Worm (Caenorhabditis elegans) whole organism, L4 larva: Measurements from ENCODE around the gene vrp-1.

ENCODE experiments used
- F10B5.3 ChIP-seq: sonication (generic microtip); optimal IDR thresholded peaks from 2 replicates; lab custom pipeline; 2016; ENCODE audit warnings: mild to moderate bottlenecking, missing genetic modification characterization, missing compliant biosample characterization
- F44E2.7 ChIP-seq: fragments of 200-800 bp; sonication (Bioruptor generic); IDR thresholded peaks from 2 replicates; pipeline ENCODE4 v2.1.2; 2022; ENCODE audit warnings: missing genetic modification characterization, missing compliant biosample characterization
- ZK546.5 ChIP-seq, 2 experiments: sonication (generic microtip); optimal IDR thresholded peaks; 2 replicates each; lab custom pipeline; 2017; ENCODE audit warnings: missing biosample characterization in 2 of 2, missing genetic modification characterization in 2 of 2
- aha-1 ChIP-seq: fragments of 150-350 bp; peaks from one replicate; lab custom pipeline; 2014; ENCODE audit warnings: missing biosample characterization, missing genetic modification characterization
- arid-1 ChIP-seq: fragments of 200-800 bp; sonication (Bioruptor generic); conservative IDR thresholded peaks from 2 replicates; pipeline ENCODE4 v1.3.6; 2022; ENCODE audit warnings: missing genetic modification reagents, missing genetic modification characterization, missing compliant biosample characterization
- daf-16 ChIP-seq, 3 experiments: sonication (generic microtip); optimal IDR thresholded peaks; 2 replicates each; lab custom pipeline; 2016 to 2017; ENCODE audit warnings: missing genetic modification characterization in 3 of 3, missing genetic modification reagents in 3 of 3, mild to moderate bottlenecking in 2 of 3, missing compliant biosample characterization in 2 of 3, missing biosample characterization in 1 of 3, moderate library complexity in 1 of 3
- dve-1 ChIP-seq: sonication (generic microtip); optimal IDR thresholded peaks from 2 replicates; lab custom pipeline; 2017; ENCODE audit warnings: antibody characterized with exemption, mild to moderate bottlenecking, missing genetic modification characterization, missing compliant biosample characterization; ENCODE audit not compliant: insufficient read depth
- hif-1 ChIP-seq, 2 experiments: sonication (generic microtip); optimal IDR thresholded peaks; 2 replicates each; lab custom pipeline; 2016 to 2017; ENCODE audit warnings: missing compliant biosample characterization in 2 of 2, missing genetic modification characterization in 2 of 2, missing genetic modification reagents in 2 of 2, missing genotype in 2 of 2, mild to moderate bottlenecking in 1 of 2
- jun-1 ChIP-seq: fragments of 150-350 bp; optimal IDR thresholded peaks from 2 replicates; lab custom pipeline; 2014; ENCODE audit warnings: missing biosample characterization, missing genetic modification reagents, missing genetic modification characterization
- lin-13 ChIP-seq: fragments of 150-350 bp; optimal IDR thresholded peaks from 2 replicates; lab custom pipeline; 2014; ENCODE audit warnings: missing biosample characterization, missing genetic modification reagents, missing genetic modification characterization
- lin-38 ChIP-seq: fragments of 200-800 bp; sonication (Bioruptor generic); IDR thresholded peaks from 2 replicates; pipeline ENCODE4 v1.3.6; 2022; ENCODE audit warnings: missing genetic modification reagents, missing genetic modification characterization, missing compliant biosample characterization
- lin-39 ChIP-seq: fragments of 150-350 bp; optimal IDR thresholded peaks from 2 replicates; lab custom pipeline; 2014; ENCODE audit warnings: missing biosample characterization, missing genetic modification reagents, missing genetic modification characterization
- lsy-2 ChIP-seq, 2 experiments: fragments of 150-350 bp in 1 of 2; sonication (generic microtip) in 1 of 2; optimal IDR thresholded peaks; 2 replicates each; lab custom pipeline; 2014 to 2017; ENCODE audit warnings: missing biosample characterization in 2 of 2, missing genetic modification characterization in 2 of 2
- mes-2 ChIP-seq: sonication (generic microtip); optimal IDR thresholded peaks from 2 replicates; lab custom pipeline; 2016; ENCODE audit warnings: missing genotype, mild to moderate bottlenecking, missing genetic modification characterization, missing compliant biosample characterization; ENCODE audit not compliant: poor library complexity, severe bottlenecking
- mxl-3 ChIP-seq: fragments of 200-800 bp; sonication (Bioruptor generic); optimal IDR thresholded peaks from 2 replicates; lab custom pipeline; 2018; ENCODE audit warnings: mild to moderate bottlenecking, missing genetic modification characterization, missing compliant biosample characterization
- nhr-111 ChIP-seq: fragments of 200-800 bp; sonication (Bioruptor generic); optimal IDR thresholded peaks from 2 replicates; lab custom pipeline; 2018; ENCODE audit warnings: mild to moderate bottlenecking, missing genetic modification characterization, missing compliant biosample characterization
- nhr-41 ChIP-seq: fragments of 200-800 bp; sonication (Bioruptor generic); IDR thresholded peaks from 2 replicates; pipeline ENCODE4 v1.3.6; 2022; ENCODE audit warnings: missing genetic modification reagents, missing genetic modification characterization, missing compliant biosample characterization
- nhr-76 ChIP-seq: fragments of 150-350 bp; optimal IDR thresholded peaks from 2 replicates; lab custom pipeline; 2014; ENCODE audit warnings: missing biosample characterization, missing genetic modification characterization
- nhr-77 ChIP-seq: fragments of 150-350 bp; optimal IDR thresholded peaks from 2 replicates; lab custom pipeline; 2014; ENCODE audit warnings: missing biosample characterization, missing genetic modification characterization
- pha-4 ChIP-seq, 2 experiments: fragments of 150-350 bp in 1 of 2; fragments of 200-800 bp in 1 of 2; sonication (Bioruptor generic) in 1 of 2; IDR thresholded peaks in 1 of 2; optimal IDR thresholded peaks in 1 of 2; 2 replicates each; pipeline versions ENCODE4 v1.3.6 to Lab custom; 2014 to 2022; ENCODE audit warnings: missing genetic modification characterization in 2 of 2, missing genetic modification reagents in 2 of 2, missing biosample characterization in 1 of 2, missing compliant biosample characterization in 1 of 2
- php-3 ChIP-seq: fragments of 200-800 bp; sonication (Bioruptor generic); IDR thresholded peaks from 2 replicates; pipeline ENCODE4 v1.3.6; 2022; ENCODE audit warnings: missing genetic modification reagents, missing genetic modification characterization, missing compliant biosample characterization
- set-16 ChIP-seq: fragments of 200-800 bp; sonication (Bioruptor generic); IDR thresholded peaks from 2 replicates; pipeline ENCODE4 v1.3.6; 2022; ENCODE audit warnings: missing genetic modification reagents, missing genetic modification characterization, missing compliant biosample characterization
- snpc-4 ChIP-seq: fragments of 150-350 bp; optimal IDR thresholded peaks from 2 replicates; lab custom pipeline; 2014; ENCODE audit warnings: missing biosample characterization, missing genetic modification characterization
- tag-97 ChIP-seq: fragments of 200-800 bp; sonication (Bioruptor generic); IDR thresholded peaks from 2 replicates; pipeline ENCODE4 v1.3.6; 2022; ENCODE audit warnings: missing genetic modification characterization, missing compliant biosample characterization
- unc-62 ChIP-seq, 3 experiments: fragments of 150-350 bp in 1 of 3; sonication (generic microtip); optimal IDR thresholded peaks in 2 of 3; peaks in 1 of 3; 1 replicate in 1 of 3; 2 replicates in 2 of 3; lab custom pipeline; 2014 to 2017; ENCODE audit warnings: missing biosample characterization in 3 of 3, missing genetic modification characterization in 3 of 3, missing genetic modification reagents in 3 of 3, missing genotype in 1 of 3
- vab-7 ChIP-seq: fragments of 200-800 bp; sonication (Bioruptor generic); IDR thresholded peaks from 2 replicates; pipeline ENCODE4 v1.3.6; 2022; ENCODE audit warnings: missing genetic modification reagents, missing genetic modification characterization, missing compliant biosample characterization
- zip-2 ChIP-seq: fragments of 150-350 bp; optimal IDR thresholded peaks from 2 replicates; lab custom pipeline; 2014; ENCODE audit warnings: missing biosample characterization, missing genetic modification characterization

vrp-1 gene

DNA sequence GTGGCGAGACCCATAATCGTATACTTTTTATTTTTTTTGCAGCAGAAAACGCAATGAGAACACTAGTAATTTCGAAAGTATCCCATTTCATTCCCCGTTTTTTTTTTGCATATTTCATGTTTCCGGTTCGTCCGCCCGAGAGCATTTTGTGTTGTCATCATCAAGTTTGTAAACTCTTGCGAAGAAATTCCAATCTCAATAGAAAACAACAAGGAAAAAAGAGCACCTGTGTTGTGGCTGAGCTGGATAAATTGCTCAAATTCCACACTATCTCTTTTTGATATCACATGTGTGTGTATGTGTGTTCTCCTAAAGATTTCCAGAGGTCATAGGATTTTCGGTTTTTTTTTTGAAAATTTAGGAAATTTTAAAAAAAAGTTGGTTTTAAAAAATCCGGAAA is 19.6 kb downstream of the vrp-1 start (continued):
- TF ChIP-seq F44E2.7 (GFP tag; lab: Robert Waterston, UW) (no peak), ZK546.5 (tag; optimal IDR thresholded peaks at IDR 0.05; lab: Kevin White, UChicago) (no peak)

ce11 chrIV:3035375-3035774 is 23.0 kb downstream of the vrp-1 start:
- peak in 1 of 2 experiments; percentile 79 for TF ChIP-seq unc-62 (GFP tag; optimal IDR thresholded peaks at IDR 0.05 in 1 of 2; lab: Kevin White, UChicago)
- no peak for TF ChIP-seq unc-62 (tag; optimal IDR thresholded peaks at IDR 0.05; lab: Kevin White, UChicago)
- peak; percentile 69 for TF ChIP-seq set-16 (GFP tag; lab: Robert Waterston, UW)
- TF ChIP-seq nhr-111 (GFP tag; lab: Kevin White, UChicago): no peak

DNA sequence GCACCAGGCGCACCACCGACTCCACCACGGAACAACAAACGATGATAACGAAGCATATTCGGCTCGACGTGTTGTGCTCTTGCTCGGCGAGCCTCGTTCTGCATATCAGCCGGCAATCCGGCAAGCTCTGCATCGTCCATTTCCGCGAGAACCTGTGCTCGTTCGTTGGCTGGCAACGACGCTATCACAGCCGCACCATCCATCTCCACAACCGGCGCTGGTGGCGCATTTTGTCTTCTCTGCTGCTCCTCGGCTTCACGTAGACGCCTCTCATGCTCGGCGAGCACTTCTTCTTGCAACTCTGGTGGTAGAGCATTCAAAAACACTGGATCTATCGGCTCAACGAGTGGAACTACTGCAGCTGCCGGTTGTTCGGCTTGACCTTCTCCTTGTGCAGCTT is 25.5 kb downstream of the vrp-1 start:
- TF ChIP-seq nhr-41 (no peak), lin-13 (GFP tag; lab: Kevin White, UChicago) (no peak), set-16 (GFP tag; lab: Robert Waterston, UW) (peak; percentile 84), lin-39 (no peak), ZK546.5 (tag; optimal IDR thresholded peaks at IDR 0.05; lab: Kevin White, UChicago) (no peak)

DNA sequence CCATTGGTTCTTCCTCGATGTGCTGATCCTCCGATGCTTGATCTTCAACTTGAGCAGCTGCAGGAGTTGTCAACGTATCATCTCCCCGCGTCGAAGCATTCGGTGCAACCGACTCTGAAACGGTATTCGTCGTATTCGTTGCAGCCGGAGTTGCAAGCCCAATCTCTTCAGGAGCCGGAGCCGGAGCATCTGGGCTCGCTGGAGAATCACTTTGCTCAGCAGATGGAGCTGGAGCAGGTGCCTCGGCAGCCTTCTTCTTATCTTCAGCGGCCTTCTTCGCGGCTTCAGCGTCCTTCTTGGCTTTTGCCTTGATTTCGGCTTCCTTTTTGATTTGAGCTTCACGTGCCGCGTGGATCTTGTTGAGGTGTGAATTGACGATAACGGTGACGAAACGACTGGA is 26.4 kb downstream of the vrp-1 start:
- no peak for TF ChIP-seq mes-2 (tag; lab: Kevin White, UChicago)
- TF ChIP-seq nhr-77: no peak
- TF ChIP-seq set-16 (GFP tag; lab: Robert Waterston, UW): peak; percentile 90

DNA sequence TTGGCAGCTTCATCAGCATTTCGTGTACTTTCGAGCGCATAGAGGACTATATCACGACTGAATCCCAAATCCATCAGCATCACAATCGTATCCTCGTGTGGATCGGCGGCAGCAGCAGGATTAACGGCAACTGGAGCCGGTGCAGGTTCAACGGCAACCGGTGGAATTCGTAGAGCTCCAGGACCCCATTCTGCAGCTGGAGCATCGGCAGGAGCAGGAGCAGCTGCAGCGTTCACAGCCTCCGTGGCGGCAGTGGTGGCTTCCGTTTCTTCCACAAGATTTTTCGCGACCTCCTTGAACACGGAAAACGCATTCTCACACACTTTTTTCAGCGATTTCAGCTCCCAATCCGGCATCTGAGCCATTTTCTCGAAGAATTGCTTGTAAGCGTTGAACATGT is 31.8 kb downstream of the vrp-1 start:
- TF ChIP-seq dve-1 (tag; lab: Kevin White, UChicago) (no peak), pha-4 (GFP tag; IDR thresholded peaks at IDR 0.05; lab: Robert Waterston, UW) (0 out of 2 replicates have a peak, but pooled peaks have one; percentile 47), pha-4 (tag; optimal IDR thresholded peaks at IDR 0.05; lab: Kevin White, UChicago) (no peak), set-16 (GFP tag; lab: Robert Waterston, UW) (peak; percentile 90), aha-1 (tag; lab: Kevin White, UChicago) (peak; percentile 46), arid-1 (no peak), hif-1 (tag; optimal IDR thresholded peaks at IDR 0.05; lab: Kevin White, UChicago) (no peak), nhr-76 (tag; lab: Kevin White, UChicago) (no peak), daf-16 (GFP tag; optimal IDR thresholded peaks at IDR 0.05; lab: Kevin White, UChicago) (no peak), daf-16 (tag; optimal IDR thresholded peaks at IDR 0.05; lab: Kevin White, UChicago) (no peak), snpc-4 (tag; lab: Kevin White, UChicago) (no peak), lin-38 (no peak)
- TF ChIP-seq, all 104 proteins: peak for 3

- TF ChIP-seq php-3 (GFP tag; lab: Robert Waterston, UW) (no peak), lsy-2 (tag; optimal IDR thresholded peaks at IDR 0.05; lab: Kevin White, UChicago) (no peak), tag-97 (GFP tag; lab: Robert Waterston, UW) (no peak), jun-1 (tag; lab: Kevin White, UChicago) (no peak), zip-2 (tag; lab: Kevin White, UChicago) (no peak), vab-7 (GFP tag; lab: Robert Waterston, UW) (no peak), F10B5.3 (tag; lab: Kevin White, UChicago) (no peak), set-16 (GFP tag; lab: Robert Waterston, UW) (peak; percentile 63)
Observed at ce11 chrIV:3046009-3046408, 33.6 kb downstream of the vrp-1 start.

ce11 chrIV:3046889-3047288 is 34.5 kb downstream of the vrp-1 start:
- TF ChIP-seq mxl-3 (GFP tag; lab: Kevin White, UChicago): no peak
- peak; percentile 72 for TF ChIP-seq set-16 (GFP tag; lab: Robert Waterston, UW)
- TF ChIP-seq, all 104 proteins: peak for 1
